Fruit fly (Drosophila melanogaster): Measurements from ENCODE around the gene ClC-a.

ClC-a gene

DNA sequence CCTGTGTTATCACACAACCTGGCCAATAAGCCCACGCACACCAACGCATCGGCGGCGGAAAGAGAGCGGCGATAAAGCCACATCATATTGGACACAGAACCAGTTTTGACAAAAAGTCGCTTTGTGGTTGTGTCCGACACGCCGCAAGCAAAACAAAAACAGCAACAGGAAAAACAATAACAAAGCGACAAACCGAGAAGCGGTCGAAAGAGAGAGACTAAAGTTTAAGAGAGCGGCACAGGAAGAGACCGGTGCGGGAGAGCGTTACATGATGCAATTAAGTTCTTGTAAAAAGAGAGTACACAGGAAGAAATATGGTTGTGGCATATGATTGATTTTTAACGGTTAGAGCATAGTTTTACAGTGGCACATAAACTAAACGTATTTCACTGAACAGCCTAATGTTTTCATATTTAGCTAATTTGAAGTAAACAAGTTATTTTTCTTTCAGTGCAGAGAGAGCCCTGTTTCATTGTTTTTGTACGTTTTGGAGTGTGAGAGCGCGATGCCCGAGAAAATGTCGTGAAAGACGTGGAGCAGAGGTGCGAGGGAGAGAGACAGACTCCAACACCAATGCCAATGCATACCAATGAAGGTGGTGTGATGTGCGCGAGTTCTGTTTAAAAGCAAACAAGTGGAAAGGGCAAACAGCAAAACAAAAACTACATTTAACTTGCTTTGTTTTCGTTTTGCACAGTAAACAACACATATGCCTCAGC, 52.2 kb downstream of the ClC-a start (continued):
- TF ChIP-seq CG10631 (GFP tag; optimal IDR thresholded peaks at IDR 0.05), result peak; percentile 100
- peak; percentile 100 for TF ChIP-seq Sox14 (GFP tag; optimal IDR thresholded peaks at IDR 0.05)
- peak; percentile 100 for TF ChIP-seq ss (GFP tag; optimal IDR thresholded peaks at IDR 0.05)
- TF ChIP-seq Smox (GFP tag; optimal IDR thresholded peaks at IDR 0.05), result peak; percentile 100
- peak; percentile 99 for TF ChIP-seq achi (GFP tag; optimal IDR thresholded peaks at IDR 0.05)
- no peak for TF ChIP-seq CG6163 (GFP tag; IDR thresholded peaks at IDR 0.05)
- peak; percentile 100 for TF ChIP-seq dsx (GFP tag; optimal IDR thresholded peaks at IDR 0.05; ENCODE audit: poor library complexity, severe bottlenecking)
- TF ChIP-seq CG32006 (GFP tag; optimal IDR thresholded peaks at IDR 0.05), result peak; percentile 100
- TF ChIP-seq CG7368 (GFP tag; optimal IDR thresholded peaks at IDR 0.05), result peak; percentile 100
- TF ChIP-seq CG11294 (GFP tag; IDR thresholded peaks at IDR 0.05), result no peak
- peak; percentile 100 for TF ChIP-seq salr (GFP tag; optimal IDR thresholded peaks at IDR 0.05)
- peak; percentile 99 for TF ChIP-seq Hr38 (GFP tag; optimal IDR thresholded peaks at IDR 0.05)
- peak; percentile 100 for TF ChIP-seq spab (GFP tag; optimal IDR thresholded peaks at IDR 0.05)
- peak; percentile 100 for TF ChIP-seq Eip78C (GFP tag)
- TF ChIP-seq fd85E (GFP tag; optimal IDR thresholded peaks at IDR 0.05), result peak; percentile 99
- TF ChIP-seq CG10669 (GFP tag; optimal IDR thresholded peaks at IDR 0.05), result peak; percentile 100
- TF ChIP-seq net (GFP tag; optimal IDR thresholded peaks at IDR 0.05), result peak; percentile 100
- peak; percentile 100 for TF ChIP-seq Sox15 (GFP tag; optimal IDR thresholded peaks at IDR 0.05)
- TF ChIP-seq Blimp-1 (GFP tag; optimal IDR thresholded peaks at IDR 0.05), result peak; percentile 99
- peak; percentile 100 for TF ChIP-seq Lpt (GFP tag; optimal IDR thresholded peaks at IDR 0.05)
- TF ChIP-seq CG31627 (GFP tag; optimal IDR thresholded peaks at IDR 0.05), result peak; percentile 100
- peak; percentile 97 for TF ChIP-seq fkh (GFP tag; optimal IDR thresholded peaks at IDR 0.05)
- TF ChIP-seq dac (GFP tag; optimal IDR thresholded peaks at IDR 0.05), result peak; percentile 100
- peak; percentile 100 for TF ChIP-seq CG6792 (GFP tag; optimal IDR thresholded peaks at IDR 0.05)
- peak; percentile 100 for TF ChIP-seq CG3919 (GFP tag; optimal IDR thresholded peaks at IDR 0.05)
- no peak for TF ChIP-seq CG15336 (GFP tag; IDR thresholded peaks at IDR 0.05)
- peak; percentile 99 for TF ChIP-seq CG6808 (GFP tag; optimal IDR thresholded peaks at IDR 0.05)
- TF ChIP-seq vri (GFP tag; optimal IDR thresholded peaks at IDR 0.05), result peak; percentile 100
- peak; percentile 100 for TF ChIP-seq Hr39 (GFP tag; optimal IDR thresholded peaks at IDR 0.05)
- peak; percentile 100 for TF ChIP-seq Ets21C (GFP tag; optimal IDR thresholded peaks at IDR 0.05)
- peak; percentile 100 for TF ChIP-seq Eip75B (GFP tag; optimal IDR thresholded peaks at IDR 0.05)
- TF ChIP-seq topi (GFP tag; optimal IDR thresholded peaks at IDR 0.05), result peak; percentile 100
- peak; percentile 100 for TF ChIP-seq Sox102F (GFP tag; optimal IDR thresholded peaks at IDR 0.05)

DNA sequence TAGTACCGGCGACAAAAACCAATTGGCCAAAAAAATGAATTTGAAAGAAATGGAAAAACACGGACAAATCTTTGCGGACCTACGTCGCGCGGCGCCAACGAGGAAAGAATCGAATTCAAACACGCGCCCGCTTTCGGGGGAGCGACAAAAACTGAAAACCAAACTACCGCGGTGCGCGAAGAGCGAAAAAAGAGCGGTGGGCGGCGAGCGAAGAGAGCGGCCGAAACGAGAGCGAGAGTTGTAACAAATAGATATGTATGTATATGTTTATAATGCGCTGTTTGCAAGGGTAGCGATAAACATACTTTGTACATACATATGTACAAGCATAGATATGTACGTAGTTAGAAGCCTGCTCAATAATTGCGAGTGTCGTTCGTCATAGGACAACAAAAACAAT, 53.0 kb downstream of the ClC-a start:
- TF ChIP-seq CG10669 (GFP tag; optimal IDR thresholded peaks at IDR 0.05) (no peak), salr (GFP tag; optimal IDR thresholded peaks at IDR 0.05) (no peak), Blimp-1 (GFP tag; optimal IDR thresholded peaks at IDR 0.05) (peak; percentile 85), net (GFP tag; optimal IDR thresholded peaks at IDR 0.05) (no peak)

DNA sequence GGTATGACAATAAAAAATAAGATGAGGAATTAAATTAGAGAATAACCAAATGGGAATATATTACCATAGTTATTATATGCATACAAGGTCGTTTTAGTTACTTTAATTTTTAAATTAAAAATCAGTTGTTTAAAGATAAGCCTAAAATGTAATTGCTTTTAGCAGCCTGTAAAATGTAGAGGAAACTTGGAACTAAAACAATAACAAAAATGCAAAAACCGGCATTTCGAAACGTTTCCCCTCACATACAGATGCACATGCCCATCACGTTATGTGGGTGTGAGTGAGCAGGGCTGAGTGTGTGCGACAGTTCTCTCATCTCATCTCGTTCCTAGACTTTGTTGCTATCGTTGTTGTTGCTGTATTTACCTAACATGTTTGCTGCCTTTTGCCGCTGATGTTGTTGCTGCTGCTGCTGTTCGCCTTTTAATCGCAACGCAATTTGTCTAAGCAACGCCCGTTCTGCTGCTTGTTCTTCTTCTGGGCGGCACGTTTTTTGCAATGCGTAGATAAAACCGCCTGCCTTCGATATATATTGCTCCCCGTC, 53.7 kb downstream of the ClC-a start:
- TF ChIP-seq Hr38 (GFP tag; optimal IDR thresholded peaks at IDR 0.05), result no peak
- no peak for TF ChIP-seq CG3032 (tag; optimal IDR thresholded peaks at IDR 0.05)
- TF ChIP-seq Ets96B (tag; optimal IDR thresholded peaks at IDR 0.05), result peak; percentile 13
- peak; percentile 18 for TF ChIP-seq Eip78C (GFP tag)
- TF ChIP-seq CG6163 (GFP tag; IDR thresholded peaks at IDR 0.05), result no peak
- peak; percentile 75 for TF ChIP-seq dsx (GFP tag; optimal IDR thresholded peaks at IDR 0.05; ENCODE audit: poor library complexity, severe bottlenecking)
- peak; percentile 53 for TF ChIP-seq fkh (GFP tag; optimal IDR thresholded peaks at IDR 0.05)
- TF ChIP-seq CG6854 (GFP tag; optimal IDR thresholded peaks at IDR 0.05), result no peak
